Fruit fly (Drosophila melanogaster): ENCODE data around the gene CG8353.

Gene CG8353

DNA sequence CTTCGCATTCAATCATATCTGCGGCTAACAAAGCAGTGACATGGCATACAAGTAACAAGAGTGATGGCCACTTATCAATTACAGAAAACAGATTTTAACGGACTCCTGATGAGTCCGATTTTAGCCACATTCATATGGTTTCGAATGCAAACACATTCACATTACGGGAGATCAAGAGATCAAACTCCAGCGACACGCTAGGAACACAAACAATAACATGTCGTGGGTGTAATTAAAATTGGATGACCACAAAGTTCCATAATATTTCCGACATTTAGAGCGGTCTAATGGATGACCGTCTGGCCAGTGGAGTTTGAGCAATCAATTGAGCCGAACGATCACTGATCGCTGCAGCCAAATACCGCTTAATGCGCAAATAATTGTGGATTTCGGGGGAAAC, 28.3 kb downstream of the CG8353 start, which contains the start of gene CG14277:
CG14277 (plus strand) TSS at position 301 of the 400 bp plus-strand sequence.
- no peak for TF ChIP-seq D19B (GFP tag; optimal IDR thresholded peaks at IDR 0.05)
- no peak for TF ChIP-seq CG4360 (GFP tag; IDR thresholded peaks at IDR 0.05)
- TF ChIP-seq vnd (GFP tag; IDR thresholded peaks at IDR 0.05; ENCODE audit: partially characterized antibody), result no peak
- TF ChIP-seq pum (GFP tag; optimal IDR thresholded peaks at IDR 0.05), result no peak
- TF ChIP-seq NfI (GFP tag; optimal IDR thresholded peaks at IDR 0.05), result no peak
- TF ChIP-seq Deaf1 (tag; optimal IDR thresholded peaks at IDR 0.05), result no peak
- no peak for TF ChIP-seq Ptx1 (GFP tag; IDR thresholded peaks at IDR 0.05)
- TF ChIP-seq Dbx (GFP tag; IDR thresholded peaks at IDR 0.05), result no peak
- TF ChIP-seq CG13624 (GFP tag; optimal IDR thresholded peaks at IDR 0.05), result no peak
- no peak for TF ChIP-seq CG4820 (GFP tag; optimal IDR thresholded peaks at IDR 0.05)
- no peak for TF ChIP-seq CG10267 (tag; optimal IDR thresholded peaks at IDR 0.05)
- no peak for TF ChIP-seq yki (optimal IDR thresholded peaks at IDR 0.05)
- no peak for TF ChIP-seq stc (GFP tag; IDR thresholded peaks at IDR 0.05)
- TF ChIP-seq kay (GFP tag; optimal IDR thresholded peaks at IDR 0.05), result no peak
- TF ChIP-seq CG8089 (GFP tag; optimal IDR thresholded peaks at IDR 0.05), result no peak
- TF ChIP-seq Ssrp (tag; optimal IDR thresholded peaks at IDR 0.05), result no peak
- TF ChIP-seq esg (GFP tag; conservative IDR thresholded peaks at IDR 0.05), result no peak

DNA sequence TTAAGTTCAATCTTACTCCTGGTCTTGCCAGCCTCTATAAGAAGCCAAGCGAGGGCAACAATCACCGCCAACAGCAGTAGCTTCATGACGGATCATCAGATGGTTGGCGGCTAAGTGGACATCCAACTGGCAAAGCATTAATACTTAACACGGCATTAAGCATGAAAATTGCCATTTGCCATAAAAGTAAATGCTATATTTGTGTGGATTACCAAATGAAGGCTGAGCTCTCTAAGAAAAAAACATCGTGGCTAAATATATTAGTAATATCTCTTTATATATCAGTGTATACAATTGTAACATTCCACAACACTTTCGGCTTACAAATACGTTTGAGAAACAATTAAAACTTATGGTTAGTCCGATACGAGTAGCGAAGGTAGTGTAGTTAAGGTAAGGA, 30.1 kb downstream of the CG8353 start, which contains the start of gene CG43057:
CG43057 (minus strand) TSS at position 101 of the 400 bp plus-strand sequence.
- TF ChIP-seq Blimp-1 (GFP tag; optimal IDR thresholded peaks at IDR 0.05) (no peak), CG9876 (GFP tag; optimal IDR thresholded peaks at IDR 0.05) (no peak), ase (GFP tag; IDR thresholded peaks at IDR 0.05) (no peak), CG7963 (GFP tag; IDR thresholded peaks at IDR 0.05; ENCODE audit: partially characterized antibody) (no peak), eyg (GFP tag; optimal IDR thresholded peaks at IDR 0.05) (no peak), Atf3 (GFP tag; optimal IDR thresholded peaks at IDR 0.05) (no peak), ken (GFP tag; IDR thresholded peaks at IDR 0.05) (no peak), tin (GFP tag; optimal IDR thresholded peaks at IDR 0.05) (no peak)

DNA sequence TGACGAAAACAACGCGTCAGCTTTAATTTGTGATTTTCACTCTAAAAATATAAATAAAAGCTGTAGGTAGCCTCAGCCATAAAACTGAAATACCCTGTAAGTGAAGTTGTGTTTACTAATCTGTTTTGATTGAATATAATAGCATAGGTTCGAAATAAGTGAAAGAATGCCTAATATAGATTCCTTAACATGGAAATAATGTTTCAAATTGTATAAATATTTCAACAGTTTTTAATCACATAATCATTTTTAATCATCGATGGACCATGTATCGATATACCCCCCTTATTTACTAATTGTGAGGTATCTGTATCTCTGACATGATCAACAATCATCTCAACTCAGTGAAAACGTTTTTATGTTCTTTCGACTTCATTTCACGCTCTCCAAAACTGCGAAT, 41.6 kb downstream of the CG8353 start:
- TF ChIP-seq CG12071 (GFP tag; optimal IDR thresholded peaks at IDR 0.05) (no peak), inv (GFP tag; IDR thresholded peaks at IDR 0.05; ENCODE audit: partially characterized antibody) (no peak), CG9797 (GFP tag; optimal IDR thresholded peaks at IDR 0.05) (no peak), CG6272 (GFP tag; IDR thresholded peaks at IDR 0.05) (no peak), sens-2 (GFP tag; IDR thresholded peaks at IDR 0.05) (no peak), HmgD (GFP tag; optimal IDR thresholded peaks at IDR 0.05) (no peak), Kr (GFP tag; optimal IDR thresholded peaks at IDR 0.05) (no peak), h (optimal IDR thresholded peaks at IDR 0.05) (no peak), jing (GFP tag; optimal IDR thresholded peaks at IDR 0.05) (no peak), CG34422 (GFP tag; IDR thresholded peaks at IDR 0.05) (no peak), lmd (GFP tag; IDR thresholded peaks at IDR 0.05) (peak; percentile 51; the same call in 1 of the 2 replicates), CG6254 (GFP tag; optimal IDR thresholded peaks at IDR 0.05) (no peak), D19B (GFP tag; optimal IDR thresholded peaks at IDR 0.05) (peak; percentile 85), cwo (GFP tag; optimal IDR thresholded peaks at IDR 0.05) (peak; percentile 18), CG31441 (GFP tag; IDR thresholded peaks at IDR 0.05) (no peak), emc (GFP tag; optimal IDR thresholded peaks at IDR 0.05) (no peak), tap (tag; optimal IDR thresholded peaks at IDR 0.05) (no peak), vvl (GFP tag; IDR thresholded peaks at IDR 0.05) (peak; percentile 23), Drgx (GFP tag; IDR thresholded peaks at IDR 0.05) (no peak), CG3407 (GFP tag; optimal IDR thresholded peaks at IDR 0.05) (no peak), jumu (GFP tag; optimal IDR thresholded peaks at IDR 0.05) (no peak), cg (GFP tag; optimal IDR thresholded peaks at IDR 0.05) (no peak), MTF-1 (GFP tag; optimal IDR thresholded peaks at IDR 0.05; ENCODE audit: borderline replicate concordance) (no peak), CG15514 (GFP tag; optimal IDR thresholded peaks at IDR 0.05) (no peak), prd (optimal IDR thresholded peaks at IDR 0.05) (no peak), prd (GFP tag; IDR thresholded peaks at IDR 0.05) (peak; percentile 27; the same call in 1 of the 3 replicates), ash1 (GFP tag; optimal IDR thresholded peaks at IDR 0.05) (no peak)

All from whole organism, embryonic.